Fruit fly (Drosophila melanogaster) whole organism: ENCODE measurements around the gene rdgA.
A peak's percentile ranks its signal among the peaks of the same experiment; 100 is the strongest.

Experiments used
- CG8478 ChIP-seq: fragments of >200 bp; optimal IDR thresholded peaks from 2 replicates; lab custom pipeline; 2018; ENCODE audit warnings: inconsistent platforms
- Dll ChIP-seq: fragments of >200 bp; optimal IDR thresholded peaks from 2 replicates; lab custom pipeline; 2017
- EcR ChIP-seq, 2 experiments: fragments of >200 bp; optimal IDR thresholded peaks; 2 replicates each; lab custom pipeline; 2017; ENCODE audit warnings: missing biosample characterization in 2 of 2, missing genetic modification characterization in 2 of 2, missing genetic modification reagents in 2 of 2
- pan ChIP-seq: fragments of >200 bp; optimal IDR thresholded peaks from 2 replicates; lab custom pipeline; 2017
- psq ChIP-seq: fragments of >200 bp; optimal IDR thresholded peaks from 2 replicates; lab custom pipeline; 2017
- usp ChIP-seq: fragments of >200 bp; optimal IDR thresholded peaks from 2 replicates; lab custom pipeline; 2017; ENCODE audit warnings: missing biosample characterization, missing genetic modification characterization, mixed read lengths

The rdgA gene

dm6 chrX:8881729-8882128 lies 25.1 kb upstream of the rdgA start:
- TF ChIP-seq Dll = no peak
- no peak for TF ChIP-seq psq (lab: Kevin White, UChicago)
- no peak for TF ChIP-seq EcR (GFP tag; optimal IDR thresholded peaks at IDR 0.05; lab: Kevin White, UChicago)
- no peak for TF ChIP-seq usp (GFP tag; lab: Kevin White, UChicago)
- no peak for TF ChIP-seq pan (lab: Kevin White, UChicago)
- no peak for TF ChIP-seq CG8478 (lab: Kevin White, UChicago)

- TF ChIP-seq Dll (no peak), psq (lab: Kevin White, UChicago) (no peak), CG8478 (lab: Kevin White, UChicago) (no peak), usp (GFP tag; lab: Kevin White, UChicago) (no peak), pan (lab: Kevin White, UChicago) (no peak), EcR (GFP tag; optimal IDR thresholded peaks at IDR 0.05; lab: Kevin White, UChicago) (no peak)
Observed at dm6 chrX:8883388-8883787, 23.5 kb upstream of the rdgA start.

dm6 chrX:8883954-8884353 lies 22.9 kb upstream of the rdgA start:
- TF ChIP-seq usp (GFP tag; lab: Kevin White, UChicago) (no peak), pan (lab: Kevin White, UChicago) (no peak), psq (lab: Kevin White, UChicago) (no peak), EcR (GFP tag; optimal IDR thresholded peaks at IDR 0.05; lab: Kevin White, UChicago) (no peak), Dll (no peak), CG8478 (lab: Kevin White, UChicago) (no peak)

- TF ChIP-seq Dll = no peak
- no peak for TF ChIP-seq usp (GFP tag; lab: Kevin White, UChicago)
- no peak for TF ChIP-seq pan (lab: Kevin White, UChicago)
- TF ChIP-seq CG8478 (lab: Kevin White, UChicago) = no peak
- TF ChIP-seq EcR (GFP tag; optimal IDR thresholded peaks at IDR 0.05; lab: Kevin White, UChicago) = no peak
- no peak for TF ChIP-seq psq (lab: Kevin White, UChicago)
Observed at dm6 chrX:8884678-8885077, 22.2 kb upstream of the rdgA start.

dm6 chrX:8885177-8885576 lies 21.7 kb upstream of the rdgA start:
- TF ChIP-seq pan (lab: Kevin White, UChicago) (no peak), CG8478 (lab: Kevin White, UChicago) (no peak), psq (lab: Kevin White, UChicago) (no peak), EcR (GFP tag; optimal IDR thresholded peaks at IDR 0.05; lab: Kevin White, UChicago) (no peak), usp (GFP tag; lab: Kevin White, UChicago) (no peak)

dm6 chrX:8887410-8887809 lies 19.5 kb upstream of the rdgA start:
- TF ChIP-seq usp (GFP tag; lab: Kevin White, UChicago) (no peak), CG8478 (lab: Kevin White, UChicago) (no peak), Dll (no peak), psq (lab: Kevin White, UChicago) (no peak), EcR (GFP tag; optimal IDR thresholded peaks at IDR 0.05; lab: Kevin White, UChicago) (no peak), pan (lab: Kevin White, UChicago) (no peak)

- TF ChIP-seq pan (lab: Kevin White, UChicago) (peak; percentile 78), psq (lab: Kevin White, UChicago) (no peak)
Observed at dm6 chrX:8888861-8889392, 17.9 kb upstream of the rdgA start.

- TF ChIP-seq EcR (GFP tag; optimal IDR thresholded peaks at IDR 0.05; lab: Kevin White, UChicago) (no peak), Dll (no peak), usp (GFP tag; lab: Kevin White, UChicago) (no peak), psq (lab: Kevin White, UChicago) (no peak), CG8478 (lab: Kevin White, UChicago) (no peak), pan (lab: Kevin White, UChicago) (no peak)
Observed at dm6 chrX:8890974-8891373, 15.9 kb upstream of the rdgA start.

dm6 chrX:8891565-8892276 lies 15.1 kb upstream of the rdgA start:
- no peak for TF ChIP-seq psq (lab: Kevin White, UChicago)
- TF ChIP-seq pan (lab: Kevin White, UChicago) = peak; percentile 52
- peak; percentile 85 for TF ChIP-seq Dll
- TF ChIP-seq CG8478 (lab: Kevin White, UChicago) = no peak
- no peak for TF ChIP-seq usp (GFP tag; lab: Kevin White, UChicago)
- TF ChIP-seq EcR (GFP tag; optimal IDR thresholded peaks at IDR 0.05; lab: Kevin White, UChicago) = no peak

- no peak for TF ChIP-seq EcR (GFP tag; optimal IDR thresholded peaks at IDR 0.05; lab: Kevin White, UChicago)
- TF ChIP-seq psq (lab: Kevin White, UChicago) = no peak
- TF ChIP-seq Dll = no peak
- TF ChIP-seq pan (lab: Kevin White, UChicago) = no peak
- TF ChIP-seq CG8478 (lab: Kevin White, UChicago) = no peak
- no peak for TF ChIP-seq usp (GFP tag; lab: Kevin White, UChicago)
Observed at dm6 chrX:8892445-8893009, 14.3 kb upstream of the rdgA start.

- TF ChIP-seq CG8478 (lab: Kevin White, UChicago) (no peak), Dll (no peak), EcR (GFP tag; optimal IDR thresholded peaks at IDR 0.05; lab: Kevin White, UChicago) (no peak), pan (lab: Kevin White, UChicago) (no peak), psq (lab: Kevin White, UChicago) (no peak), usp (GFP tag; lab: Kevin White, UChicago) (no peak)
Observed at dm6 chrX:8893378-8893912, 13.4 kb upstream of the rdgA start.
